Fruit fly (Drosophila melanogaster): Measurements from ENCODE around the gene RanBP3.

The RanBP3 gene

DNA sequence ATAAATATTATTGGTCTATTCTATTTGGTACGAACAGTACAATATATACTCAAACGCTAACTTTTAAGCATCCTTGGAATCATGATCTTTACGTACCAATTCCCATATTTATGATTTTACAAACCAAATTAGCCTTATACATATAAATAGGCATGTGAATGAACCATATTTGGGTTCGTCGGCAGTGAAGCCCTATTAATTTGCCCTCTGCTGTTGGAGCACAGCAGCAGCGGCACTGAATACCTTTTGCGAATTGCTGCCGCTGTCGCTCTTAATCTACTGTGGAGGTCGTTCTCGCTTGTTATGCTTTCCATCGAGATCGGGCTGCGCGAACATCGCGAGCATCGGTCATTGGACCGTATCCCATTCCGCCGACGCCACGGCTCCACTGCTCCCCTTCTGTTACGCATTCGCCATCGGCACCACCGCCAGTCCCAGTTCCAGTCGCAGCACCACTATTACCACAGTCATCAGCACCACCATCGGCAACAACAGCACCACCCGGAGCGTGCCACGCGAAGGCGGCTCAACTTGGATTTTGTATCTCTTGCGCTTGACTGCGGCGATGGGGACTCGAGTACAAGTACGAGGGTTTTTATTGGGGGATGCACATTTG is 35.9 kb upstream of the RanBP3 start (continued):
- no peak for TF ChIP-seq CG9215 (GFP tag; IDR thresholded peaks at IDR 0.05)
- peak in 1 of 2 experiments; percentile 11 for TF ChIP-seq dpn (GFP tag; optimal IDR thresholded peaks at IDR 0.05)
- no peak for TF ChIP-seq Lhr (GFP tag; optimal IDR thresholded peaks at IDR 0.05)
- TF ChIP-seq kni (GFP tag; optimal IDR thresholded peaks at IDR 0.05), result no peak
- TF ChIP-seq corto (GFP tag; optimal IDR thresholded peaks at IDR 0.05), result peak; percentile 48
- no peak for TF ChIP-seq CG12104 (GFP tag; optimal IDR thresholded peaks at IDR 0.05)
- no peak for TF ChIP-seq CG18619 (GFP tag; optimal IDR thresholded peaks at IDR 0.05)
- TF ChIP-seq tna (GFP tag; IDR thresholded peaks at IDR 0.05; ENCODE audit: partially characterized antibody), result no peak
- 0 out of 2 replicates have a peak, but pooled peaks have one; percentile 25 for TF ChIP-seq CG31224 (GFP tag; IDR thresholded peaks at IDR 0.05)
- peak; percentile 71 for TF ChIP-seq HLHmδ (GFP tag; optimal IDR thresholded peaks at IDR 0.05)
- TF ChIP-seq YL-1 (GFP tag; optimal IDR thresholded peaks at IDR 0.05), result no peak
- TF ChIP-seq Atf-2 (GFP tag; optimal IDR thresholded peaks at IDR 0.05), result no peak
- no peak for TF ChIP-seq ranshi (GFP tag; IDR thresholded peaks at IDR 0.05)
- TF ChIP-seq slp2 (GFP tag; optimal IDR thresholded peaks at IDR 0.05), result no peak
- TF ChIP-seq Dip2 (GFP tag; IDR thresholded peaks at IDR 0.05), result no peak
- TF ChIP-seq CG13287 (GFP tag; IDR thresholded peaks at IDR 0.05; ENCODE audit: partially characterized antibody), result no peak
- TF ChIP-seq knrl (GFP tag; IDR thresholded peaks at IDR 0.05; ENCODE audit: partially characterized antibody), result no peak
- no peak for TF ChIP-seq zf30C (GFP tag; optimal IDR thresholded peaks at IDR 0.05)
- peak; percentile 8 for TF ChIP-seq tio (GFP tag; optimal IDR thresholded peaks at IDR 0.05)
- TF ChIP-seq CG12391 (tag; optimal IDR thresholded peaks at IDR 0.05), result no peak
- TF ChIP-seq CG2116 (GFP tag; optimal IDR thresholded peaks at IDR 0.05), result no peak
- no peak for TF ChIP-seq CG1602 (GFP tag; optimal IDR thresholded peaks at IDR 0.05)
- TF ChIP-seq lbe (GFP tag; optimal IDR thresholded peaks at IDR 0.05), result no peak
- TF ChIP-seq Jarid2 (GFP tag; optimal IDR thresholded peaks at IDR 0.05), result no peak
- no peak for TF ChIP-seq CG4360 (GFP tag; IDR thresholded peaks at IDR 0.05)
- no peak for TF ChIP-seq her (GFP tag; optimal IDR thresholded peaks at IDR 0.05)
- TF ChIP-seq Doc2 (GFP tag; IDR thresholded peaks at IDR 0.05), result no peak
- no peak for TF ChIP-seq CG34376 (GFP tag; optimal IDR thresholded peaks at IDR 0.05)
- peak; percentile 21 for TF ChIP-seq Oli (tag; optimal IDR thresholded peaks at IDR 0.05)
- TF ChIP-seq CG15479 (GFP tag; optimal IDR thresholded peaks at IDR 0.05), result no peak
- no peak for TF ChIP-seq br (optimal IDR thresholded peaks at IDR 0.05)
- no peak for TF ChIP-seq Hr78 (GFP tag; optimal IDR thresholded peaks at IDR 0.05)
- TF ChIP-seq sug (tag; optimal IDR thresholded peaks at IDR 0.05), result no peak
- no peak for TF ChIP-seq dimm (GFP tag; IDR thresholded peaks at IDR 0.05)
- TF ChIP-seq eyg (GFP tag; optimal IDR thresholded peaks at IDR 0.05), result no peak
- no peak for TF ChIP-seq CG8089 (GFP tag; optimal IDR thresholded peaks at IDR 0.05)
- peak; percentile 10 for TF ChIP-seq lab (GFP tag; optimal IDR thresholded peaks at IDR 0.05)
- TF ChIP-seq CG3726 (GFP tag; IDR thresholded peaks at IDR 0.05), result 0 out of 3 replicates have a peak, but pooled peaks have one; percentile 4
- no peak for TF ChIP-seq crol (GFP tag; IDR thresholded peaks at IDR 0.05)
- no peak for TF ChIP-seq Optix (GFP tag; IDR thresholded peaks at IDR 0.05)
- TF ChIP-seq Fer1 (GFP tag; optimal IDR thresholded peaks at IDR 0.05), result no peak
- TF ChIP-seq D19A (tag; optimal IDR thresholded peaks at IDR 0.05), result no peak
- peak; percentile 10 for TF ChIP-seq CG3281 (GFP tag; optimal IDR thresholded peaks at IDR 0.05)
- peak; percentile 27 for TF ChIP-seq grau (tag; optimal IDR thresholded peaks at IDR 0.05)
- TF ChIP-seq org-1 (GFP tag; optimal IDR thresholded peaks at IDR 0.05), result no peak
- no peak for TF ChIP-seq Dfd (GFP tag; optimal IDR thresholded peaks at IDR 0.05)
- TF ChIP-seq Fer2 (tag; optimal IDR thresholded peaks at IDR 0.05), result no peak
- no peak for TF ChIP-seq chif (GFP tag; optimal IDR thresholded peaks at IDR 0.05)
- no peak for TF ChIP-seq peb (GFP tag; IDR thresholded peaks at IDR 0.05)
- 0 out of 2 replicates have a peak, but pooled peaks have one; percentile 4 for TF ChIP-seq CG32772 (GFP tag; IDR thresholded peaks at IDR 0.05)
- TF ChIP-seq dan (GFP tag; IDR thresholded peaks at IDR 0.05), result no peak
